Fruit fly (Drosophila melanogaster) whole organism, larva: ENCODE measurements around the gene CG9215.

ENCODE experiments used
- noc ChIP-seq: fragments of 200-800 bp; sonication (Bioruptor generic); optimal IDR thresholded peaks from 3 replicates; lab custom pipeline; 2019; ENCODE audit warnings: missing biosample characterization, mild to moderate bottlenecking, missing genetic modification characterization, moderate library complexity

The CG9215 gene

DNA sequence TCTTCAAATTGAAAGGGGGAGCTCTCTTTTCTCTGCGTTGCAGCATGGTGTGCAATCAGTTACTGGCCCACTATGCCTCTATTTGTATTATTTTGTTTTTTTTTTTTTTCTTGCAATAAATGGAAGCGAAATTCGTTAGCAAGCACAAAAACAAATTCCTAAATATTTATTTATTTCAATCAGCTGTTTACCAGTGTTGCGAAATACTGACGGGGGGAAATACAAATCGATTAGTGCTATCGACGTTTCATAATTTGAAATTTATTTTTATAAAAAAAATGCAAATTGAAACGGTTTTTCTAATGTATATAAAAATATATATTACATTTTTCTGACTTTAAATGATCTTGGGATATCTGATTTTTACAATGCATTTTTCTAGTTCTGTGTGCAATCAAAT lies 10.7 kb downstream of the CG9215 start, which contains the start of gene CG15643:
Gene CG15643, minus strand, starts transcription at position 211 of the 400 bp plus-strand sequence.
- TF ChIP-seq noc (tag; lab: Kevin White, UChicago) = no peak

dm6 chrX:15568983-15569370 lies 13.7 kb downstream of the CG9215 start, which contains the start of gene CG7860:
CG7860 (plus strand) TSS chrX:15568993.
- TF ChIP-seq noc (tag; lab: Kevin White, UChicago) = no peak

DNA sequence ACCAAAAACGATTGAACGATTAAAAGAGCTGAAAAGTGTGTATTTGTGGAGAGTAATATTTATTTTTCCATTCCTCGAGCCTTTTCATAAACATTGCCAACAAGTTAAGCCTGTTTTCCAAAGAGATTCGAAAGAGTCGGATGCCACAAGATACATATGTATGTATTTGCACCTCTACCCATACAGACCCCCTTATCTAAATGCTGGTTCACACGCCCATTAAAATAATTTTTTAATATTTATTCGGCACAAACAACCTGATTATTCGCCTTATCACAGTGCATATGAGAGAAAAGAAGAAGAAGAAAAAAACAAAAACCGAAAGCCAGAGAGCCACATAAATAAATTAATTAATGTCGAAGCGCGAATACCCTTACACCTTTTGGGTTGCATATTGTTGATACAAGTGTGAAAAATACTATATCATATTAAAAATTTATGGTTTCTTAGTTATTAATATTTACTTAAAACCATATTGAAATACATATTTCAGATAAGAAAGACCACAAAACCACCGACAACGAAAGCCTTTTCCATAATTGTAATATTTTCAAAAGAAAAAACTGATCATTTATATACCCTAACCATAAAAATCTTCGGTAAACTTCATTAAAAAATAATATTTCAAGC lies 14.2 kb downstream of the CG9215 start:
- TF ChIP-seq noc (tag; lab: Kevin White, UChicago) = peak; percentile 11

DNA sequence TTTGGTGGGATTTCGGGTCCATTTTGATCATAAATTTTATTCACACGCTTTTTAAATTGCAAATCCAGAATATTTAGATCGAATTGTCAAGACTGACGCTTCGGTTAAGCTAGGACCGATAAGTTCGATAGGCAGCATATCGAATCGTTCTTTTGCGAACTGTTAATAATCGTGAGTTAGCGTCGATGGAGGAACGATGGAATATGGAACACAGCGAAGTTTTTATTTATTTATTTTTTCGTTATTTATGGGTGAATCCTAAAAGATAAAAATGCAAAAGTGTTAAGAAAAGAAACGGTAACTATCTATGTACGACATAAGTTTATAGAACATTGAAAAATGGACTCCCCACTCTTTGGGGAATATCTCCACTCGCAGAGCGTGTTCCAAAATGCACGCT lies 26.7 kb downstream of the CG9215 start, which contains the start of gene CG42300:
Gene CG42300, minus strand, starts transcription at position 101 of the 400 bp plus-strand sequence.
- no peak for TF ChIP-seq noc (tag; lab: Kevin White, UChicago)

DNA sequence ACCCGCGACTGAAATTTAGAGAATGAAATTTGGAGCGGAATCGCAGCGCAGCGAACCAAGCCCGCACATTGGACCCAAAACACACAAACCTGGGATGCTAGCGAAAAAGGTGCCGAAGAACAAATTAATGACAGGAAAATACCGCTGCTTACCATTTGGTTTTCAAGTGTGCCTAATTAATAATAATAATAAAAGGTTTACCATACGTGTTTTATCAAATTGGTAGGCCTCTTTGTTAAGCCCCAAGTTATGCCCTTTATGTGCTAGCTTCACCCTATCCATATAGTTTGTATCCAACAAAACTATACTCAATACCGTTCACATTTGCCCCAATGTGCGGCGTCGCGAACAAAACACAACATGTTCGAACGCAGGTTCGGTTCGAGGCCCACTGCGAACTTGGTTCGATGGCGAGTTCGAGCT lies 28.4 kb downstream of the CG9215 start, which contains the start of gene Ac13E:
Gene Ac13E, minus strand, starts transcription at position 23 of the 423 bp plus-strand sequence.
- peak; percentile 79 for TF ChIP-seq noc (tag; lab: Kevin White, UChicago)

dm6 chrX:15552472-15552888 lies 30.2 kb downstream of the CG9215 start:
- TF ChIP-seq noc (tag; lab: Kevin White, UChicago) = no peak

- peak; percentile 65 for TF ChIP-seq noc (tag; lab: Kevin White, UChicago)
Observed at dm6 chrX:15549055-15549454, 33.6 kb downstream of the CG9215 start.

dm6 chrX:15545467-15546197 lies 37.0 kb downstream of the CG9215 start:
- no peak for TF ChIP-seq noc (tag; lab: Kevin White, UChicago)

dm6 chrX:15543479-15544044 lies 39.1 kb downstream of the CG9215 start:
- no peak for TF ChIP-seq noc (tag; lab: Kevin White, UChicago)

DNA sequence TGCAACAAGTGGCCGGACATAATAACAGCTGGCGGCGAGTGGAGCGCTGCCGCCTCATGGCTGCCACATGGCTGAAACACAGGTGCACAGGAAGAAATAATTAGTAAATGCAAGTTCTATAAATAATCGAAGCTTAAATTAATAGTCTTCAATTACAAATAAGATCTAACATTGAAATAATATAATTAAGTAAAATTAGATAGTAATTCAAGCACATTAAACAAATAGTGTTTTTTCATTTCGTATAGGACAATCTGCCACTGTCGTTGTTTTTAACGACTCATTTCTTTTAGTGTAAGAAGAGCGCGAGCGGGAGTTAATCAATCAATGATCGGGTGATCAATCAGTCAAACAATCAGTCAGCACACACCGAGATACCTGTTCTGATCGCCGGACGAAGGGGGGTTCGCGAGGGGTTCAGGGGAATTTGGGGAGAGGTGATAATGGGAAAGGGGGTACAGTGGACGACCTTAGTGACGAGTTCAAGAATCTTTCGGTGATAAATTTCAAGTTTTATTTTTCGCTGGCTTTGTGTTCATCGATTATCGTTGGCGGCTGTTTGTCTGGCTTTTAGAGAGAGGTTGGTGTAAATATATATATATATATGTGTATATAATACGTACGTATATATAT lies 42.7 kb downstream of the CG9215 start:
- TF ChIP-seq noc (tag; lab: Kevin White, UChicago) = no peak

DNA sequence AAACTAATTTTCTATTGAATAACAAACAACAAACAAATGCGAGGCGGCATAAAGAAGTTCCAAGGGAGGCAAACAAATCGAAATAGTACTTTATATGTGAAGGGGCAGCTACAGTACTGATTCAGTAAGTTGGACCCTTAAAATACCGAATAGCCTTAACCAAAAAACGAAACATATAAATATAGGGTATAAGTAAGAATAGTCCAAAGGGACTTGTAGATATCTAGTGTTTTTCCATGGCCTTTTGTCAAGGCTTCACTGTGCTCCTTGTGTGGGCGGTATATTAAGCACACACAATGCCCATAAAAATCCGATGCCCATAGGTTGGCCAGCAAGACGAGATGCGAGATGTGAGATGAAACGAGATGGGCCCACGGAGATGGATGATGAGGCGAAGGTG lies 50.6 kb downstream of the CG9215 start:
- TF ChIP-seq noc (tag; lab: Kevin White, UChicago) = no peak
